Fruit fly (Drosophila melanogaster) whole organism: ENCODE results near the gene CG7168.

ENCODE experiments used
- CG8478 ChIP-seq: fragments of >200 bp; optimal IDR thresholded peaks from 2 replicates; lab custom pipeline; 2018; ENCODE audit warnings: inconsistent platforms
- pan ChIP-seq: fragments of >200 bp; optimal IDR thresholded peaks from 2 replicates; lab custom pipeline; 2017
- psq ChIP-seq: fragments of >200 bp; optimal IDR thresholded peaks from 2 replicates; lab custom pipeline; 2017
- usp ChIP-seq: fragments of >200 bp; optimal IDR thresholded peaks from 2 replicates; lab custom pipeline; 2017; ENCODE audit warnings: missing biosample characterization, missing genetic modification characterization, mixed read lengths

DNA sequence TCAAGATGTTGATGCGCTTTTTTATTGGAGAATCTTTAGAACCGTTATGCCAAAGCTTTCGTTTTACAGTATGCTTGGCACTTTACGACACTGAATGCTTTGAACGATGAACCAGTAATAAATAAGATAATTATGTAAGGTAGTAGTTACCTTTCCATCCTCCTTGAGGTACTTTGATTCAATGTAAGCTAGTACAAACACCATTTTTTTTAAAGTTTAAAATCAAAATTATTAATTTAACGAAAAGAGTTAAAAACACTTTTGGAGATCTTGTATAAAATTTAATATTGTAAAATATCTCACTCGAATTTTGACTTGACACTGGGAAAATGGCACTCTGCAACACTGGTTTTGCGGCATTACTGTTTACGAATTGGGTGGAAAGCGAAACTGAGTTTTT, 40.5 kb downstream of the CG7168 start, which contains the start of the genes Arp5 and CG7208:
- TF ChIP-seq pan = no peak
- TF ChIP-seq CG8478 (lab: Kevin White, UChicago) = no peak
- no peak for TF ChIP-seq psq (lab: Kevin White, UChicago)
- TF ChIP-seq usp = no peak
